Worm (Caenorhabditis elegans) whole organism, midembryonic: ENCODE data around the gene C15F1.2.

Experiments used
- T22C8.4 ChIP-seq: fragments of 200-800 bp; sonication (Bioruptor generic); IDR thresholded peaks from 2 replicates; pipeline ENCODE4 v1.3.6; 2022; ENCODE audit warnings: missing genetic modification characterization, missing compliant biosample characterization
- flt-1 ChIP-seq: fragments of 200-800 bp; sonication (Bioruptor generic); IDR thresholded peaks from 2 replicates; pipeline ENCODE4 v1.3.6; 2022; ENCODE audit warnings: missing genetic modification characterization, missing compliant biosample characterization
- tab-1 ChIP-seq: fragments of 200-800 bp; sonication (Bioruptor generic); IDR thresholded peaks from 2 replicates; pipeline ENCODE4 v1.3.6; 2022; ENCODE audit warnings: missing genetic modification characterization, missing compliant biosample characterization
- ztf-29 ChIP-seq: fragments of 200-800 bp; sonication (Bioruptor generic); IDR thresholded peaks from 2 replicates; pipeline ENCODE4 v1.3.6; 2022; ENCODE audit warnings: missing genetic modification reagents, missing genetic modification characterization, missing compliant biosample characterization

- TF ChIP-seq T22C8.4 (GFP tag; lab: Robert Waterston, UW) (no peak), tab-1 (GFP tag; lab: Robert Waterston, UW) (no peak), flt-1 (GFP tag; lab: Robert Waterston, UW) (no peak), ztf-29 (GFP tag; lab: Robert Waterston, UW) (no peak)
Measured at ce11 chrII:7037659-7038342, 58.0 kb downstream of the C15F1.2 start, which contains the start of gene cin-4.
